Fruit fly (Drosophila melanogaster): Measurements from ENCODE around the gene RpS17.
A peak's percentile ranks its signal among the peaks of the same experiment; 100 is the strongest.

The RpS17 gene

DNA sequence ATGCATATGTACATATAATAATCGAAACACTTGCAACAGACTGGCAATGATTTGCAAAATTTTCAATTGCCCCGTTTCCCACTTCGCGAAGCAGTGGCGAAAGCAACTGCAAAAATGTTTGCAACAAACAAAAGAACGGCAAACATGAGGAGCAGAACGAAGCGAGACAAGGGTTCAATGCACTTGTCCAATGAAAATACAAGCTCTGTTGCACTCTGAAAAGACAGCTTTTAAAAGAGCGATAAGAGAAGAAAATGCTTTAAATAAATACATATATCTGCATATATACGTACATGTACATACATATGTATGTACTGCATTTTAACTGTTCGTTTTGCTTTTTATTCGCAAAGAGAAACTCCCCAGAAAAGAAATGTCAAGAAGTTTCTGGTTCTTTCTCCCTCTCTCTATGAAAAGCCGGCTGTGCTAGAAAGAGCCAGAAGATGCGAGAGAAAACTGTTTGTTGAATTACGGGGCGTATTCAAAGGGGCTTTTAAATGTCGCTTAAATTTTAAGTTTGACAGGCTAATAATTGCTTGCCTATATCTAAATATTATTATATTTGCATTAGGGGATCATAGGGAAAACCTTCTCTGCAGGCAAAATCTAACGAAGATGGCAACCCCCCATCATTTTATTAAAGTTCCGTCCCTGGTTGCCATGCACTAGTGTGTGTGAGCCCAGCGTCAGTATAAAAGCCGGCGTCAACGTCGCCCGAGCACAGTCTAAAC lies 46.1 kb downstream of the RpS17 start, which contains the start of gene Hsp27 (continued):
- TF ChIP-seq spab (GFP tag; optimal IDR thresholded peaks at IDR 0.05): peak; percentile 100
- TF ChIP-seq CG3032 (tag; optimal IDR thresholded peaks at IDR 0.05): peak; percentile 100
- peak; percentile 100 for TF ChIP-seq Gug (GFP tag; IDR thresholded peaks at IDR 0.05)
- peak; percentile 100 for TF ChIP-seq Eip93F (GFP tag; optimal IDR thresholded peaks at IDR 0.05)
- peak; percentile 100 for TF ChIP-seq net (GFP tag; optimal IDR thresholded peaks at IDR 0.05)
- TF ChIP-seq CG11902 (GFP tag; optimal IDR thresholded peaks at IDR 0.05): peak; percentile 100
- peak; percentile 99 for TF ChIP-seq CG16779 (tag; optimal IDR thresholded peaks at IDR 0.05)
- TF ChIP-seq CG8632 (GFP tag; optimal IDR thresholded peaks at IDR 0.05): peak; percentile 100
- TF ChIP-seq CG8319 (GFP tag; optimal IDR thresholded peaks at IDR 0.05): peak; percentile 100
- TF ChIP-seq dac (GFP tag; optimal IDR thresholded peaks at IDR 0.05): peak; percentile 100
- TF ChIP-seq CG32006 (GFP tag; optimal IDR thresholded peaks at IDR 0.05): peak; percentile 100
- peak; percentile 99 for TF ChIP-seq Ets21C (GFP tag; optimal IDR thresholded peaks at IDR 0.05)
- TF ChIP-seq Hr4 (GFP tag; optimal IDR thresholded peaks at IDR 0.05): peak; percentile 100
- peak; percentile 99 for TF ChIP-seq CG6808 (GFP tag; optimal IDR thresholded peaks at IDR 0.05)
- TF ChIP-seq ss (GFP tag; optimal IDR thresholded peaks at IDR 0.05): peak; percentile 99
- peak; percentile 100 for TF ChIP-seq cyc (GFP tag; optimal IDR thresholded peaks at IDR 0.05)
- TF ChIP-seq achi (GFP tag; optimal IDR thresholded peaks at IDR 0.05): peak; percentile 99
- peak; percentile 100 for TF ChIP-seq CG8119 (GFP tag; IDR thresholded peaks at IDR 0.05)
- TF ChIP-seq Blimp-1 (GFP tag; optimal IDR thresholded peaks at IDR 0.05): peak; percentile 98
- TF ChIP-seq fd59A (GFP tag; optimal IDR thresholded peaks at IDR 0.05): peak; percentile 99
- peak; percentile 99 for TF ChIP-seq Smox (GFP tag; optimal IDR thresholded peaks at IDR 0.05)
- TF ChIP-seq CG34406 (GFP tag; optimal IDR thresholded peaks at IDR 0.05): peak; percentile 100
- TF ChIP-seq CG9139 (GFP tag; optimal IDR thresholded peaks at IDR 0.05): peak; percentile 99
- peak; percentile 99 to 100 for TF ChIP-seq salr (GFP tag; optimal IDR thresholded peaks at IDR 0.05)
- peak; percentile 98 for TF ChIP-seq fkh (GFP tag; optimal IDR thresholded peaks at IDR 0.05)
- TF ChIP-seq CG10669 (GFP tag; optimal IDR thresholded peaks at IDR 0.05): peak; percentile 100

DNA sequence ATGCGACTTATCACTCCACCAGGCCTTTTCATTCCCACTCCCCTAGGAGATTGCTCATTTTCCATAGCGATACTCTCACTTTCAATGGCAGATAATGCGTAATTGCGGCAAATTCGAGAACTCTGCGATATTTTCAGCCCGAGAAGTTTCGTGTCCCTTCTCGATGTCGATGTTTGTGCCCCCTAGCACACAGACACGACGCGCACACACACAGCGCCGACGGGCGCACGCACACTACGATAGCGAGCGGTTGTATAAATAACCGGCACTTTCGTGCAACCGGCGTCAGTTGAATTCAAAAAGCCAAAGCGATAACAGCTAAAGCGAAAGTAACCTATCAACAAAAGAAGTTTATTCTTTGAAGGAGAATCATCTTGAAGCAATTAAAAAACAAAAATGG lies 48.0 kb downstream of the RpS17 start, which contains the start of gene Hsp23:
Hsp23 (plus strand) TSS at position 281 of the 400 bp plus-strand sequence.
- TF ChIP-seq pdm3 (GFP tag; optimal IDR thresholded peaks at IDR 0.05) (no peak), fd85E (GFP tag; optimal IDR thresholded peaks at IDR 0.05) (no peak), Blimp-1 (GFP tag; optimal IDR thresholded peaks at IDR 0.05) (peak; percentile 92), Eip93F (GFP tag; optimal IDR thresholded peaks at IDR 0.05) (peak; percentile 77), fkh (GFP tag; optimal IDR thresholded peaks at IDR 0.05) (no peak), svp (GFP tag) (peak; percentile 91), net (GFP tag; optimal IDR thresholded peaks at IDR 0.05) (peak; percentile 35), CG8119 (GFP tag; IDR thresholded peaks at IDR 0.05) (peak; percentile 22; the same call in 1 of the 3 replicates), CG6808 (GFP tag; optimal IDR thresholded peaks at IDR 0.05) (peak; percentile 61), spab (GFP tag; optimal IDR thresholded peaks at IDR 0.05) (no peak), Eip78C (GFP tag) (peak; percentile 67), Hr4 (GFP tag; optimal IDR thresholded peaks at IDR 0.05) (no peak), Sox14 (GFP tag; optimal IDR thresholded peaks at IDR 0.05) (peak; percentile 53), Met (GFP tag; optimal IDR thresholded peaks at IDR 0.05) (peak; percentile 5), CG4318 (GFP tag; optimal IDR thresholded peaks at IDR 0.05) (no peak), achi (GFP tag; optimal IDR thresholded peaks at IDR 0.05) (no peak), CG6163 (GFP tag; IDR thresholded peaks at IDR 0.05) (peak; percentile 17; the same call in 2 of the 3 replicates), eg (GFP tag; IDR thresholded peaks at IDR 0.05) (peak; percentile 37; the same call in 1 of the 3 replicates), topi (GFP tag; optimal IDR thresholded peaks at IDR 0.05) (peak; percentile 30), CG11294 (GFP tag; IDR thresholded peaks at IDR 0.05) (no peak), CG11902 (GFP tag; optimal IDR thresholded peaks at IDR 0.05) (no peak), esn (GFP tag; optimal IDR thresholded peaks at IDR 0.05) (peak; percentile 48), fd59A (GFP tag; optimal IDR thresholded peaks at IDR 0.05) (no peak), CG3032 (tag; optimal IDR thresholded peaks at IDR 0.05) (peak; percentile 24), Lpt (GFP tag; optimal IDR thresholded peaks at IDR 0.05) (peak; percentile 39), Eip75B (GFP tag; optimal IDR thresholded peaks at IDR 0.05) (peak; percentile 65), Sox15 (GFP tag; optimal IDR thresholded peaks at IDR 0.05) (no peak), salr (GFP tag; optimal IDR thresholded peaks at IDR 0.05) (no peak), CG8319 (GFP tag; optimal IDR thresholded peaks at IDR 0.05) (no peak), CG8632 (GFP tag; optimal IDR thresholded peaks at IDR 0.05) (no peak), CG34406 (GFP tag; optimal IDR thresholded peaks at IDR 0.05) (no peak), cyc (GFP tag; optimal IDR thresholded peaks at IDR 0.05) (peak; percentile 1), CG3919 (GFP tag; optimal IDR thresholded peaks at IDR 0.05) (peak; percentile 37), OdsH (GFP tag; optimal IDR thresholded peaks at IDR 0.05) (peak; percentile 12), CG6854 (GFP tag; optimal IDR thresholded peaks at IDR 0.05) (peak; percentile 52), CG1621 (tag; optimal IDR thresholded peaks at IDR 0.05) (peak; percentile 13), Ets96B (tag; optimal IDR thresholded peaks at IDR 0.05) (peak; percentile 12)
